Fruit fly (Drosophila melanogaster) whole organism, prepupa: ENCODE data around the gene Gr10a.

Source experiments
- Blimp-1 ChIP-seq: fragments of 200-800 bp; sonication (Bioruptor generic); optimal IDR thresholded peaks from 3 replicates; lab custom pipeline; 2017; ENCODE audit warnings: missing biosample characterization, missing genetic modification characterization, mild to moderate bottlenecking, moderate library complexity, missing genetic modification reagents
- CG10669 ChIP-seq: fragments of 200-800 bp; sonication (Bioruptor generic); optimal IDR thresholded peaks from 3 replicates; lab custom pipeline; 2018; ENCODE audit warnings: missing biosample characterization, mild to moderate bottlenecking, missing genetic modification characterization, moderate library complexity
- CG11294 ChIP-seq: fragments of 200-800 bp; sonication (Bioruptor generic); IDR thresholded peaks from 2 replicates; pipeline ENCODE4 v1.3.6; 2022; ENCODE audit warnings: missing biosample characterization, missing genetic modification characterization
- CG11762 ChIP-seq: fragments of 200-800 bp; sonication (Bioruptor generic); optimal IDR thresholded peaks from 3 replicates; lab custom pipeline; 2016; ENCODE audit warnings: missing biosample characterization, missing genetic modification characterization; ENCODE audit not compliant: insufficient read depth
- CG11902 ChIP-seq: fragments of 200-800 bp; sonication (Bioruptor generic); optimal IDR thresholded peaks from 3 replicates; lab custom pipeline; 2016; ENCODE audit warnings: missing biosample characterization, missing genetic modification characterization
- CG15336 ChIP-seq: fragments of 200-800 bp; sonication (Bioruptor generic); IDR thresholded peaks from 2 replicates; pipeline ENCODE4 v1.3.6; 2022; ENCODE audit warnings: missing biosample characterization, missing genetic modification characterization
- CG16779 ChIP-seq: fragments of 200-800 bp; sonication (Bioruptor generic); optimal IDR thresholded peaks from 3 replicates; lab custom pipeline; 2017; ENCODE audit warnings: missing biosample characterization, mild to moderate bottlenecking, missing genetic modification characterization
- CG32006 ChIP-seq: fragments of 200-800 bp; sonication (Bioruptor generic); optimal IDR thresholded peaks from 3 replicates; lab custom pipeline; 2017; ENCODE audit warnings: missing biosample characterization, mild to moderate bottlenecking, missing genetic modification characterization
- CG34406 ChIP-seq: fragments of 200-800 bp; sonication (Bioruptor generic); optimal IDR thresholded peaks from 3 replicates; lab custom pipeline; 2016; ENCODE audit warnings: missing biosample characterization, missing genetic modification characterization
- CG4318 ChIP-seq: fragments of 200-800 bp; sonication (Bioruptor generic); optimal IDR thresholded peaks from 3 replicates; lab custom pipeline; 2017; ENCODE audit warnings: missing biosample characterization, mild to moderate bottlenecking, missing genetic modification characterization
- CG6163 ChIP-seq: fragments of 200-800 bp; sonication (Bioruptor generic); IDR thresholded peaks from 3 replicates; pipeline ENCODE4 v1.3.6; 2022; ENCODE audit warnings: missing biosample characterization, missing genetic modification characterization
- CG6276 ChIP-seq: fragments of 200-800 bp; sonication (Bioruptor generic); optimal IDR thresholded peaks from 2 replicates; lab custom pipeline; 2017; ENCODE audit warnings: missing biosample characterization, mild to moderate bottlenecking, missing genetic modification characterization
- CG6792 ChIP-seq: fragments of 200-800 bp; sonication (Bioruptor generic); optimal IDR thresholded peaks from 3 replicates; lab custom pipeline; 2016; ENCODE audit warnings: missing biosample characterization, missing genetic modification characterization
- CG6808 ChIP-seq: fragments of 200-800 bp; sonication (Bioruptor generic); optimal IDR thresholded peaks from 3 replicates; lab custom pipeline; 2017; ENCODE audit warnings: missing biosample characterization, missing genetic modification characterization, mild to moderate bottlenecking, moderate library complexity, missing genetic modification reagents
- CG6854 ChIP-seq: fragments of 200-800 bp; sonication (Bioruptor generic); optimal IDR thresholded peaks from 2 replicates; lab custom pipeline; 2017; ENCODE audit warnings: missing biosample characterization, mild to moderate bottlenecking, missing genetic modification characterization
- CG7368 ChIP-seq: fragments of 200-800 bp; sonication (Bioruptor generic); optimal IDR thresholded peaks from 3 replicates; lab custom pipeline; 2016; ENCODE audit warnings: missing biosample characterization, missing genetic modification characterization
- CG8119 ChIP-seq: fragments of 200-800 bp; sonication (Bioruptor generic); IDR thresholded peaks from 3 replicates; pipeline ENCODE4 v1.3.6; 2022; ENCODE audit warnings: missing biosample characterization, missing genetic modification characterization
- CG8319 ChIP-seq: fragments of 200-800 bp; sonication (Bioruptor generic); optimal IDR thresholded peaks from 3 replicates; lab custom pipeline; 2016; ENCODE audit warnings: missing biosample characterization, missing genetic modification characterization
- CG8632 ChIP-seq: fragments of 200-800 bp; sonication (Bioruptor generic); optimal IDR thresholded peaks from 3 replicates; lab custom pipeline; 2016; ENCODE audit warnings: missing biosample characterization, missing genetic modification characterization
- CG9139 ChIP-seq: fragments of 200-800 bp; sonication (Bioruptor generic); optimal IDR thresholded peaks from 3 replicates; lab custom pipeline; 2017; ENCODE audit warnings: missing biosample characterization, mild to moderate bottlenecking, missing genetic modification characterization
- Eip75B ChIP-seq: fragments of 200-800 bp; sonication (Bioruptor generic); optimal IDR thresholded peaks from 3 replicates; lab custom pipeline; 2016; ENCODE audit warnings: missing biosample characterization, missing genetic modification characterization
- Eip78C ChIP-seq: fragments of 200-800 bp; sonication (Bioruptor generic); peaks from one replicate; lab custom pipeline; 2016; ENCODE audit warnings: missing biosample characterization, missing genetic modification characterization
- Ets21C ChIP-seq: fragments of 200-800 bp; sonication (Bioruptor generic); optimal IDR thresholded peaks from 3 replicates; lab custom pipeline; 2016; ENCODE audit warnings: missing biosample characterization, missing genetic modification characterization
- Gug ChIP-seq: fragments of 200-800 bp; sonication (Bioruptor generic); IDR thresholded peaks from 2 replicates; pipeline ENCODE4 v1.3.6; 2022; ENCODE audit warnings: missing biosample characterization, missing genetic modification characterization
- Hr38 ChIP-seq: sonication (Bioruptor generic); optimal IDR thresholded peaks from 2 replicates; lab custom pipeline; 2016; ENCODE audit warnings: missing biosample characterization, missing genetic modification characterization
- Hr39 ChIP-seq: fragments of 200-800 bp; sonication (Bioruptor generic); optimal IDR thresholded peaks from 2 replicates; lab custom pipeline; 2016; ENCODE audit warnings: missing biosample characterization, missing genetic modification characterization
- Hr4 ChIP-seq: fragments of 200-800 bp; sonication (Bioruptor generic); optimal IDR thresholded peaks from 3 replicates; lab custom pipeline; 2016; ENCODE audit warnings: missing biosample characterization, missing genetic modification characterization
- Lpt ChIP-seq: fragments of 200-800 bp; sonication (Bioruptor generic); optimal IDR thresholded peaks from 3 replicates; lab custom pipeline; 2016; ENCODE audit warnings: missing biosample characterization, missing genetic modification characterization
- Met ChIP-seq: fragments of 200-800 bp; sonication (Bioruptor generic); optimal IDR thresholded peaks from 3 replicates; lab custom pipeline; 2016; ENCODE audit warnings: missing biosample characterization, missing genetic modification characterization
- OdsH ChIP-seq: fragments of 200-800 bp; sonication (Bioruptor generic); optimal IDR thresholded peaks from 3 replicates; lab custom pipeline; 2016; ENCODE audit warnings: missing biosample characterization, missing genetic modification characterization
- Smox ChIP-seq: fragments of 200-800 bp; sonication (Bioruptor generic); optimal IDR thresholded peaks from 3 replicates; lab custom pipeline; 2016; ENCODE audit warnings: missing biosample characterization, missing genetic modification characterization
- Sox102F ChIP-seq: fragments of 200-800 bp; sonication (Bioruptor generic); optimal IDR thresholded peaks from 2 replicates; lab custom pipeline; 2016; ENCODE audit warnings: missing biosample characterization, mild to moderate bottlenecking, missing genetic modification characterization
- Sox15 ChIP-seq: fragments of 200-800 bp; sonication (Bioruptor generic); optimal IDR thresholded peaks from 3 replicates; lab custom pipeline; 2016; ENCODE audit warnings: missing biosample characterization, missing genetic modification characterization
- achi ChIP-seq: fragments of 200-800 bp; sonication (Bioruptor generic); optimal IDR thresholded peaks from 3 replicates; lab custom pipeline; 2016; ENCODE audit warnings: missing biosample characterization, missing genetic modification characterization
- acj6 ChIP-seq: fragments of 200-800 bp; sonication (Bioruptor generic); optimal IDR thresholded peaks from 3 replicates; lab custom pipeline; 2016; ENCODE audit warnings: missing biosample characterization, missing genetic modification characterization
- dsx ChIP-seq: fragments of 200-800 bp; optimal IDR thresholded peaks from 3 replicates; lab custom pipeline; 2019; ENCODE audit warnings: missing biosample characterization, mild to moderate bottlenecking, missing genetic modification characterization, moderate library complexity; ENCODE audit not compliant: poor library complexity, severe bottlenecking
- eg ChIP-seq: fragments of 200-800 bp; sonication (Bioruptor generic); IDR thresholded peaks from 3 replicates; pipeline ENCODE4 v1.3.6; 2022; ENCODE audit warnings: missing biosample characterization, missing genetic modification characterization
- esn ChIP-seq: fragments of 200-800 bp; sonication (Bioruptor generic); optimal IDR thresholded peaks from 2 replicates; lab custom pipeline; 2016; ENCODE audit warnings: missing biosample characterization, mild to moderate bottlenecking, missing genetic modification characterization, moderate library complexity
- fd59A ChIP-seq: fragments of 200-800 bp; sonication (Bioruptor generic); optimal IDR thresholded peaks from 2 replicates; lab custom pipeline; 2017; ENCODE audit warnings: missing biosample characterization, mild to moderate bottlenecking, missing genetic modification characterization, missing genetic modification reagents
- net ChIP-seq: fragments of 200-800 bp; sonication (Bioruptor generic); optimal IDR thresholded peaks from 3 replicates; lab custom pipeline; 2016; ENCODE audit warnings: missing biosample characterization, missing genetic modification characterization
- pdm3 ChIP-seq: fragments of 200-800 bp; sonication (Bioruptor generic); optimal IDR thresholded peaks from 3 replicates; lab custom pipeline; 2016; ENCODE audit warnings: missing biosample characterization, missing genetic modification characterization
- spab ChIP-seq: fragments of 200-800 bp; sonication (Bioruptor generic); optimal IDR thresholded peaks from 2 replicates; lab custom pipeline; 2017; ENCODE audit warnings: missing biosample characterization, mild to moderate bottlenecking, missing genetic modification characterization, missing genetic modification reagents
- svp ChIP-seq: fragments of 200-800 bp; sonication (Bioruptor generic); peaks from one replicate; lab custom pipeline; 2016; ENCODE audit warnings: missing biosample characterization, missing genetic modification characterization
- topi ChIP-seq: fragments of 200-800 bp; sonication (Bioruptor generic); optimal IDR thresholded peaks from 3 replicates; lab custom pipeline; 2016; ENCODE audit warnings: missing biosample characterization, missing genetic modification characterization
- vri ChIP-seq: fragments of 200-800 bp; sonication (Bioruptor generic); optimal IDR thresholded peaks from 3 replicates; lab custom pipeline; 2016; ENCODE audit warnings: missing biosample characterization, mild to moderate bottlenecking, missing genetic modification characterization

Gene Gr10a

dm6 chrX:11449476-11450119 lies 32.4 kb upstream of the Gr10a start (continued):
- TF ChIP-seq acj6 (GFP tag; lab: Kevin White, UChicago) (peak; percentile 59), Hr39 (GFP tag; lab: Kevin White, UChicago) (peak; percentile 92), CG9139 (no peak), CG6163 (peak; percentile 80), pdm3 (GFP tag; lab: Kevin White, UChicago) (peak; percentile 70), Gug (GFP tag; lab: Robert Waterston, UW) (peak; percentile 69), CG34406 (GFP tag; lab: Kevin White, UChicago) (peak; percentile 66), Eip75B (GFP tag; lab: Kevin White, UChicago) (peak; percentile 63), CG32006 (GFP tag; lab: Kevin White, UChicago) (peak; percentile 49)

- TF ChIP-seq Sox102F (GFP tag; lab: Kevin White, UChicago) (no peak), CG8119 (GFP tag; lab: Robert Waterston, UW) (0 out of 3 replicates have a peak, but pooled peaks have one; percentile 28)
Measured at dm6 chrX:11448637-11449036, 31.4 kb upstream of the Gr10a start.

DNA sequence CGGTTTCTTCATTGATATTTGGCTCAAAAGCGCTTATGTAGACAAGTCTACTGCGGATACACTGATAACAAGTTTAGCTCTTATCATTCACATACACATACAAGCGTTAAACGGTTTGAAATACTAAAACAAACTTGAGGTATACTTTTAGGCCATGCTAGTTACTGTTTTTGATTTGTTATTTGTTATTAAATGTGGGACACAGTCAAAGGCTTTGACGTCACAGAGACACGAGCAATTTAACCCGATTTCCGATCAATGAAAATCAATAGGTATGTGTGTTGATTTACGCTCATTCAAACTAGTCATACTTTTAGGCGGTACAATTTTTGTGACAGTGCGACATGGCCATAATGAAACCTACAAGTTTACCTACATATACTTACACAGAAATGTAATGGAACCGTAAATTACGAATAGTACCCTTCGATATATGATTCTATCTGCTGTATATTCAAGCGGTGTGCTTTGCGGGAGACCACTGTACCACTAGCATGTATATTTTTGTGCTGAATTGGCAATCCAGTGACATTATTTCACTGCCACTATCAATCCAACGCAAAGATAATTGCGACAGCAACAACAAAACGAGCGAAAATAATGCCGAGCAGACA lies 29.7 kb upstream of the Gr10a start:
- TF ChIP-seq CG6808 (GFP tag; lab: Kevin White, UChicago) (peak; percentile 26), CG7368 (GFP tag; lab: Kevin White, UChicago) (peak; percentile 76), CG4318 (peak; percentile 63), CG6276 (peak; percentile 71), Blimp-1 (GFP tag; lab: Kevin White, UChicago) (peak; percentile 26), Hr39 (GFP tag; lab: Kevin White, UChicago) (peak; percentile 89), CG16779 (tag; lab: Kevin White, UChicago) (peak; percentile 66), Eip78C (peak; percentile 92), Lpt (GFP tag; lab: Kevin White, UChicago) (peak; percentile 64), Ets21C (GFP tag; lab: Kevin White, UChicago) (peak; percentile 72), CG8319 (GFP tag; lab: Kevin White, UChicago) (peak; percentile 74), CG6854 (peak; percentile 18), Hr4 (GFP tag; lab: Kevin White, UChicago) (peak; percentile 84), eg (GFP tag; lab: Robert Waterston, UW) (peak; percentile 94), Smox (GFP tag; lab: Kevin White, UChicago) (peak; percentile 78), fd59A (GFP tag; lab: Kevin White, UChicago) (peak; percentile 59), CG6792 (GFP tag; lab: Kevin White, UChicago) (peak; percentile 84), Gug (GFP tag; lab: Robert Waterston, UW) (peak; percentile 85), dsx (GFP tag; lab: Kevin White, UChicago) (peak; percentile 59), CG15336 (peak; percentile 80), Sox15 (peak; percentile 75), OdsH (GFP tag; lab: Kevin White, UChicago) (peak; percentile 84), Hr38 (no peak), topi (GFP tag; lab: Kevin White, UChicago) (peak; percentile 80), CG6163 (peak; percentile 89), CG11902 (peak; percentile 79), CG32006 (GFP tag; lab: Kevin White, UChicago) (peak; percentile 86), CG8632 (peak; percentile 72), pdm3 (GFP tag; lab: Kevin White, UChicago) (peak; percentile 89), spab (GFP tag; lab: Kevin White, UChicago) (peak; percentile 39), achi (peak; percentile 76), esn (GFP tag; lab: Kevin White, UChicago) (peak; percentile 83), CG8119 (GFP tag; lab: Robert Waterston, UW) (peak; percentile 79; the same call in 2 of the 3 replicates), vri (GFP tag; lab: Kevin White, UChicago) (peak; percentile 76), CG10669 (GFP tag; lab: Kevin White, UChicago) (peak; percentile 73), net (peak; percentile 75), svp (peak; percentile 91), Met (GFP tag; lab: Kevin White, UChicago) (peak; percentile 82), CG11294 (peak; percentile 87), CG11762 (peak; percentile 73)
